Fruit fly (Drosophila melanogaster) whole organism, embryonic: ENCODE data around the gene Crg-1.

Experiments used
- Awh ChIP-seq: fragments of 200-800 bp; sonication (Bioruptor generic); IDR thresholded peaks from 2 replicates; pipeline ENCODE4, ENCODE4 v1.3.6; 2022; ENCODE audit warnings: missing biosample characterization, missing genetic modification characterization
- Blimp-1 ChIP-seq: fragments of 200-800 bp; sonication (Bioruptor generic); optimal IDR thresholded peaks from 3 replicates; lab custom pipeline; 2018; ENCODE audit warnings: missing biosample characterization, missing genetic modification characterization, mild to moderate bottlenecking, moderate library complexity, missing genetic modification reagents
- CG10366 ChIP-seq: fragments of 200-800 bp; sonication (Bioruptor generic); IDR thresholded peaks from 2 replicates; pipeline ENCODE4 v1.3.6; 2022; ENCODE audit warnings: missing biosample characterization, missing genetic modification characterization
- CG13123 ChIP-seq: fragments of 200-800 bp; sonication (Bioruptor generic); optimal IDR thresholded peaks from 2 replicates; lab custom pipeline; 2016; ENCODE audit warnings: missing biosample characterization, missing genetic modification characterization
- CG14014 ChIP-seq: fragments of 200-800 bp; sonication (Bioruptor generic); IDR thresholded peaks from 2 replicates; pipeline ENCODE4 v1.3.6; 2022; ENCODE audit warnings: missing biosample characterization, missing genetic modification characterization
- CG14965 ChIP-seq: fragments of 200-800 bp; sonication (Bioruptor generic); optimal IDR thresholded peaks from 2 replicates; lab custom pipeline; 2016; ENCODE audit warnings: missing biosample characterization, missing genetic modification characterization, borderline replicate concordance
- CG15479 ChIP-seq: fragments of 200-800 bp; sonication (Bioruptor generic); optimal IDR thresholded peaks from 3 replicates; lab custom pipeline; 2019; ENCODE audit warnings: missing biosample characterization, mild to moderate bottlenecking, missing genetic modification characterization, moderate library complexity
- CG1792 ChIP-seq: fragments of 200-800 bp; sonication (Bioruptor generic); optimal IDR thresholded peaks from 2 replicates; lab custom pipeline; 2016; ENCODE audit warnings: missing biosample characterization, missing genetic modification characterization
- CG18764 ChIP-seq: fragments of 200-800 bp; sonication (Bioruptor generic); optimal IDR thresholded peaks from 3 replicates; lab custom pipeline; 2016; ENCODE audit warnings: missing biosample characterization, missing genetic modification characterization
- CG2199 ChIP-seq: fragments of 200-800 bp; sonication (Bioruptor generic); IDR thresholded peaks from 3 replicates; pipeline ENCODE4 v1.3.6; 2022; ENCODE audit warnings: missing biosample characterization, missing genetic modification characterization
- CG3163 ChIP-seq: fragments of 200-800 bp; sonication (Bioruptor generic); optimal IDR thresholded peaks from 3 replicates; lab custom pipeline; 2016; ENCODE audit warnings: missing biosample characterization, missing genetic modification characterization
- CG32772 ChIP-seq: fragments of 200-800 bp; sonication (Bioruptor generic); IDR thresholded peaks from 2 replicates; pipeline ENCODE4 v1.3.6; 2022; ENCODE audit warnings: missing biosample characterization, missing genetic modification characterization
- CG6254 ChIP-seq: fragments of 200-800 bp; sonication (Bioruptor generic); optimal IDR thresholded peaks from 3 replicates; lab custom pipeline; 2017; ENCODE audit warnings: mild to moderate bottlenecking, missing biosample characterization, missing genetic modification reagents, missing genetic modification characterization
- CG7372 ChIP-seq: fragments of 200-800 bp; sonication (Bioruptor generic); IDR thresholded peaks from 2 replicates; pipeline ENCODE4 v1.3.6; 2022; ENCODE audit warnings: missing biosample characterization, missing genetic modification characterization
- CG7745 ChIP-seq: fragments of 200-800 bp; sonication (Bioruptor generic); optimal IDR thresholded peaks from 2 replicates; lab custom pipeline; 2018; ENCODE audit warnings: missing biosample characterization, mild to moderate bottlenecking, missing genetic modification characterization, moderate library complexity
- Camta ChIP-seq: fragments of 200-800 bp; sonication (Bioruptor generic); optimal IDR thresholded peaks from 2 replicates; lab custom pipeline; 2016; ENCODE audit warnings: missing biosample characterization, missing genetic modification characterization
- Deaf1 ChIP-seq: fragments of 200-800 bp; optimal IDR thresholded peaks from 3 replicates; lab custom pipeline; 2019; ENCODE audit warnings: missing biosample characterization, mild to moderate bottlenecking, missing genetic modification characterization, moderate library complexity
- HHEX ChIP-seq: fragments of 200-800 bp; sonication (Bioruptor generic); optimal IDR thresholded peaks from 3 replicates; lab custom pipeline; 2017; ENCODE audit warnings: missing biosample characterization, mild to moderate bottlenecking, missing genetic modification characterization, missing genetic modification reagents
- HLH3B ChIP-seq: fragments of 200-800 bp; sonication (Bioruptor generic); IDR thresholded peaks from 2 replicates; pipeline ENCODE4 v1.3.6; 2022; ENCODE audit warnings: missing biosample characterization, missing genetic modification characterization
- Hand ChIP-seq: fragments of 200-800 bp; sonication (Bioruptor generic); optimal IDR thresholded peaks from 2 replicates; lab custom pipeline; 2017; ENCODE audit warnings: mild to moderate bottlenecking, missing biosample characterization, missing genetic modification reagents, missing genetic modification characterization
- Mes4 ChIP-seq: fragments of 200-800 bp; sonication (Bioruptor generic); optimal IDR thresholded peaks from 2 replicates; lab custom pipeline; 2016; ENCODE audit warnings: missing biosample characterization, missing genetic modification characterization
- Pdp1 ChIP-seq, 2 experiments: fragments of 200-800 bp; sonication (Bioruptor generic); optimal IDR thresholded peaks; 3 replicates each; lab custom pipeline; 2016; ENCODE audit warnings: missing biosample characterization in 2 of 2, missing genetic modification characterization in 2 of 2, mild to moderate bottlenecking in 1 of 2, moderate library complexity in 1 of 2
- Spps ChIP-seq: fragments of 200-800 bp; sonication (Bioruptor generic); optimal IDR thresholded peaks from 2 replicates; lab custom pipeline; 2018; ENCODE audit warnings: missing biosample characterization, mild to moderate bottlenecking, missing genetic modification characterization
- Trl ChIP-seq, 3 experiments: fragments of >200 bp in 2 of 3; fragments of 200-800 bp in 1 of 3; sonication (Bioruptor generic) in 1 of 3; optimal IDR thresholded peaks; 2 replicates in 1 of 3; 3 replicates in 2 of 3; lab custom pipeline; 2016 to 2017; ENCODE audit warnings: missing biosample characterization in 1 of 3, missing genetic modification characterization in 1 of 3
- bowl ChIP-seq: fragments of 200-800 bp; sonication (Bioruptor generic); IDR thresholded peaks from 2 replicates; pipeline ENCODE4 v1.3.6; 2022; ENCODE audit warnings: missing biosample characterization, missing genetic modification characterization
- chinmo ChIP-seq: fragments of 200-800 bp; sonication (Bioruptor generic); IDR thresholded peaks from 4 replicates; pipeline ENCODE4 v1.3.6; 2022; ENCODE audit warnings: missing biosample characterization, missing genetic modification characterization; ENCODE audit not compliant: partially characterized antibody
- ci ChIP-seq: fragments of 200-800 bp; sonication (Bioruptor generic); IDR thresholded peaks from 3 replicates; pipeline ENCODE4 v1.3.6; 2022; ENCODE audit warnings: missing biosample characterization, missing genetic modification characterization
- gt ChIP-seq: fragments of 200-800 bp; sonication (Bioruptor generic); IDR thresholded peaks from 2 replicates; pipeline ENCODE4 v1.3.6; 2022; ENCODE audit warnings: missing biosample characterization, missing genetic modification characterization
- hth ChIP-seq: fragments of >200 bp; optimal IDR thresholded peaks from 2 replicates; lab custom pipeline; 2017; ENCODE audit warnings: inconsistent platforms
- kni ChIP-seq: fragments of 200-800 bp; sonication (Bioruptor generic); optimal IDR thresholded peaks from 3 replicates; lab custom pipeline; 2017; ENCODE audit warnings: mild to moderate bottlenecking, missing biosample characterization, missing genetic modification reagents, missing genetic modification characterization
- oc ChIP-seq: fragments of 200-800 bp; sonication (Bioruptor generic); optimal IDR thresholded peaks from 2 replicates; lab custom pipeline; 2018; ENCODE audit warnings: missing biosample characterization, mild to moderate bottlenecking, missing genetic modification characterization, moderate library complexity
- pb ChIP-seq: fragments of 200-800 bp; sonication (Bioruptor generic); optimal IDR thresholded peaks from 3 replicates; lab custom pipeline; 2016; ENCODE audit warnings: missing biosample characterization, missing genetic modification characterization
- pros ChIP-seq: fragments of 200-800 bp; sonication (Bioruptor generic); optimal IDR thresholded peaks from 3 replicates; lab custom pipeline; 2019; ENCODE audit warnings: missing biosample characterization, mild to moderate bottlenecking, missing genetic modification characterization, moderate library complexity
- rib ChIP-seq: fragments of 200-800 bp; sonication (Bioruptor generic); IDR thresholded peaks from 2 replicates; pipeline ENCODE4 v1.3.6; 2022; ENCODE audit warnings: missing biosample characterization, missing genetic modification characterization
- sqz ChIP-seq: fragments of 200-800 bp; sonication (Bioruptor generic); optimal IDR thresholded peaks from 3 replicates; lab custom pipeline; 2018; ENCODE audit warnings: missing biosample characterization, mild to moderate bottlenecking, missing genetic modification characterization

The Crg-1 gene

dm6 chrX:3840962-3841361 is 47.9 kb downstream of the Crg-1 start (continued):
- no peak for TF ChIP-seq pb (GFP tag; lab: Kevin White, UChicago)
- peak; percentile 79 for TF ChIP-seq CG3163 (GFP tag; lab: Kevin White, UChicago)
- TF ChIP-seq CG7745 (tag; lab: Kevin White, UChicago): no peak
- TF ChIP-seq kni (GFP tag; lab: Kevin White, UChicago): peak; percentile 79
- no peak for TF ChIP-seq Spps (tag; lab: Kevin White, UChicago)
- no peak for TF ChIP-seq Camta (GFP tag; lab: Kevin White, UChicago)
- TF ChIP-seq CG1792 (GFP tag; lab: Kevin White, UChicago): no peak
- TF ChIP-seq CG14965 (GFP tag; lab: Kevin White, UChicago): no peak
- no peak for TF ChIP-seq Awh (GFP tag; lab: Robert Waterston, UW)
- no peak for TF ChIP-seq hth (lab: Kevin White, UChicago)
- TF ChIP-seq Hand (GFP tag; lab: Kevin White, UChicago): no peak
- no peak for TF ChIP-seq CG7372 (GFP tag; lab: Robert Waterston, UW)
- TF ChIP-seq bowl (GFP tag; lab: Robert Waterston, UW): peak; percentile 42; the same call in 1 of the 2 replicates
- 0 out of 4 replicates have a peak, but pooled peaks have one; percentile 77 for TF ChIP-seq chinmo (GFP tag; lab: Robert Waterston, UW)

- TF ChIP-seq Awh (GFP tag; lab: Robert Waterston, UW) (0 out of 2 replicates have a peak, but pooled peaks have one; percentile 9), CG6254 (GFP tag; lab: Kevin White, UChicago) (peak; percentile 99), Trl (optimal IDR thresholded peaks at IDR 0.05; lab: Kevin White, UChicago) (peak in 1 of 2 experiments; percentile 1), Trl (GFP tag; optimal IDR thresholded peaks at IDR 0.05; lab: Kevin White, UChicago) (no peak), CG2199 (GFP tag; lab: Robert Waterston, UW) (0 out of 3 replicates have a peak, but pooled peaks have one; percentile 9), Blimp-1 (peak; percentile 59), CG32772 (GFP tag; lab: Robert Waterston, UW) (0 out of 2 replicates have a peak, but pooled peaks have one; percentile 15), CG13123 (GFP tag; lab: Kevin White, UChicago) (no peak), Mes4 (no peak), Deaf1 (peak; percentile 40), pros (GFP tag; lab: Kevin White, UChicago) (peak; percentile 90), Pdp1 (GFP tag; optimal IDR thresholded peaks at IDR 0.05; lab: Kevin White, UChicago) (no peak), rib (GFP tag; lab: Robert Waterston, UW) (no peak), CG18764 (GFP tag; lab: Kevin White, UChicago) (peak; percentile 18), kni (GFP tag; lab: Kevin White, UChicago) (peak; percentile 81), CG14014 (GFP tag; lab: Robert Waterston, UW) (no peak), CG15479 (GFP tag; lab: Kevin White, UChicago) (no peak), ci (GFP tag; lab: Robert Waterston, UW) (no peak), oc (no peak), HLH3B (GFP tag; lab: Robert Waterston, UW) (peak; percentile 17; the same call in 1 of the 2 replicates), HHEX (GFP tag; lab: Kevin White, UChicago) (no peak), gt (GFP tag; lab: Robert Waterston, UW) (no peak), sqz (peak; percentile 77), CG10366 (GFP tag; lab: Robert Waterston, UW) (peak; percentile 19; the same call in 1 of the 2 replicates)
Observed at dm6 chrX:3842898-3843297, 49.9 kb downstream of the Crg-1 start.
